ENCODE assay signal across 3 fruit fly cellular contexts in the genomic region with DNA sequence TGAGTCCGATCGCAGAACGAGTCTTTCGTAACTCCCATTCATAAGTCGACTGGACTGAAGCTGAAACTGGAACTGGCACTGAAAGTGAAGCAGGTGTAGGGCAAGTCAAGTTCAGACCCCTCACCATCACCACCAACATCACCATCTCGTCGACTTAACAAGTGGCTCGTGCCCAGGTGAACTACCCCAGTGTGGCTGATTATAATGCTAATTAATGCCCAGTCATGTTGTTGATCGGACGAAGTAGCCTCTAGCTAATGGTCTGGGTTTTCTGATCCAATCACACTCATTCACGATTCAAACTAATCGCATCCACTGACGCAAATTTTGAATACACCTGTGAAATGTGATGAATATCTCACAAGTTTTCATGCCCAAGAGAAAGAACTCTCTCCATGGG.
TF ChIP-seq lines count a peak whose summit lies in the region.

No protein-coding gene starts in this region.

- no peak for TF ChIP-seq CTCF in whole organism, embryonic (GFP tag; optimal IDR thresholded peaks at IDR 0.05; lab: Kevin White, UChicago)

TF ChIP-seq in whole organism, adult, 20 proteins besides CTCF, POLR2A, EP300 and RAD21:
- TF ChIP-seq kay (GFP tag; lab: Kevin White, UChicago; ENCODE audit: borderline replicate concordance) (no peak), CG1620 (GFP tag; optimal IDR thresholded peaks at IDR 0.05; lab: Kevin White, UChicago) (no peak), cnc (optimal IDR thresholded peaks at IDR 0.05; lab: Kevin White, UChicago) (peak in 1 of 2 experiments; percentile 63), cic (GFP tag; optimal IDR thresholded peaks at IDR 0.05; lab: Kevin White, UChicago) (peak; percentile 84), bab1 (GFP tag; optimal IDR thresholded peaks at IDR 0.05; lab: Kevin White, UChicago) (no peak), CG7045 (GFP tag; optimal IDR thresholded peaks at IDR 0.05; lab: Kevin White, UChicago) (no peak), tj (GFP tag; optimal IDR thresholded peaks at IDR 0.05; lab: Kevin White, UChicago) (no peak), Clk (GFP tag; optimal IDR thresholded peaks at IDR 0.05; lab: Kevin White, UChicago) (no peak), ovo (GFP tag; optimal IDR thresholded peaks at IDR 0.05; lab: Kevin White, UChicago) (no peak), pad (GFP tag; optimal IDR thresholded peaks at IDR 0.05; lab: Kevin White, UChicago) (no peak)
TF ChIP-seq in whole organism, adult: peak in this region for 2.

TF ChIP-seq in whole organism, embryonic, 481 proteins besides CTCF, POLR2A, EP300 and RAD21:
- peak; percentile 44 for TF ChIP-seq abd-A (tag; optimal IDR thresholded peaks at IDR 0.05; lab: Kevin White, UChicago)
- TF ChIP-seq chinmo (GFP tag; IDR thresholded peaks at IDR 0.05; lab: Robert Waterston, UW; ENCODE audit: partially characterized antibody), result peak; percentile 75; the same call in 2 of the 4 replicates
- TF ChIP-seq CG4282 (GFP tag; optimal IDR thresholded peaks at IDR 0.05; lab: Kevin White, UChicago), result no peak
- no peak for TF ChIP-seq CG13296 (GFP tag; optimal IDR thresholded peaks at IDR 0.05; lab: Kevin White, UChicago)
- TF ChIP-seq CG4617 (GFP tag; optimal IDR thresholded peaks at IDR 0.05; lab: Kevin White, UChicago; ENCODE audit: borderline replicate concordance), result no peak
- no peak for TF ChIP-seq CG8290 (GFP tag; optimal IDR thresholded peaks at IDR 0.05; lab: Kevin White, UChicago)
- no peak for TF ChIP-seq CG8290 (tag; optimal IDR thresholded peaks at IDR 0.05; lab: Kevin White, UChicago)
- peak; percentile 10 for TF ChIP-seq Blimp-1 (GFP tag; optimal IDR thresholded peaks at IDR 0.05; lab: Kevin White, UChicago)
- peak; percentile 70 for TF ChIP-seq CG12769 (tag; optimal IDR thresholded peaks at IDR 0.05; lab: Kevin White, UChicago)
- TF ChIP-seq bowl (GFP tag; IDR thresholded peaks at IDR 0.05; lab: Robert Waterston, UW), result no peak
- peak; percentile 76 for TF ChIP-seq CG13894 (tag; optimal IDR thresholded peaks at IDR 0.05; lab: Kevin White, UChicago)
- TF ChIP-seq vvl (GFP tag; IDR thresholded peaks at IDR 0.05; lab: Robert Waterston, UW), result peak; percentile 69
- TF ChIP-seq CG9876 (GFP tag; optimal IDR thresholded peaks at IDR 0.05; lab: Kevin White, UChicago), result no peak
- no peak for TF ChIP-seq CG15514 (GFP tag; optimal IDR thresholded peaks at IDR 0.05; lab: Kevin White, UChicago)
- peak; percentile 67 for TF ChIP-seq oc (tag; optimal IDR thresholded peaks at IDR 0.05; lab: Kevin White, UChicago)
- peak; percentile 34 for TF ChIP-seq Vsx1 (GFP tag; optimal IDR thresholded peaks at IDR 0.05; lab: Kevin White, UChicago)
- no peak for TF ChIP-seq gfzf (GFP tag; optimal IDR thresholded peaks at IDR 0.05; lab: Kevin White, UChicago)
- TF ChIP-seq bigmax (GFP tag; optimal IDR thresholded peaks at IDR 0.05; lab: Kevin White, UChicago), result no peak

TF ChIP-seq in whole organism, wandering third instar larva, 38 proteins besides CTCF, POLR2A, EP300 and RAD21:
- no peak for TF ChIP-seq HLH106 (tag; optimal IDR thresholded peaks at IDR 0.05; lab: Kevin White, UChicago)
- peak; percentile 24 for TF ChIP-seq h (GFP tag; optimal IDR thresholded peaks at IDR 0.05; lab: Kevin White, UChicago)
- no peak for TF ChIP-seq GATAd (GFP tag; optimal IDR thresholded peaks at IDR 0.05; lab: Kevin White, UChicago)
- TF ChIP-seq woc (GFP tag; optimal IDR thresholded peaks at IDR 0.05; lab: Kevin White, UChicago), result no peak
- TF ChIP-seq Vsx2 (GFP tag; optimal IDR thresholded peaks at IDR 0.05; lab: Kevin White, UChicago; ENCODE audit: partially characterized antibody), result no peak
- TF ChIP-seq dsf (GFP tag; optimal IDR thresholded peaks at IDR 0.05; lab: Kevin White, UChicago; ENCODE audit: borderline replicate concordance), result no peak
- TF ChIP-seq jim (GFP tag; optimal IDR thresholded peaks at IDR 0.05; lab: Kevin White, UChicago), result no peak
TF ChIP-seq in whole organism, wandering third instar larva: peak in this region for 1.
